Worm (Caenorhabditis elegans) whole organism, late embryonic: ENCODE data around the gene fbxa-164.

Experiments
- F13H6.1 ChIP-seq: sonication (generic microtip); optimal IDR thresholded peaks from 2 replicates; lab custom pipeline; 2016; ENCODE audit warnings: missing genetic modification characterization, missing compliant biosample characterization
- K02D7.2 ChIP-seq: sonication (generic microtip); optimal IDR thresholded peaks from 2 replicates; lab custom pipeline; 2017; ENCODE audit warnings: mild to moderate bottlenecking, missing genetic modification characterization, missing compliant biosample characterization
- ahr-1 ChIP-seq: sonication (generic microtip); optimal IDR thresholded peaks from 2 replicates; lab custom pipeline; 2016; ENCODE audit warnings: missing genetic modification characterization, missing compliant biosample characterization
- ama-1 ChIP-seq: fragments of 150-350 bp; optimal IDR thresholded peaks from 2 replicates; lab custom pipeline; 2014
- ceh-18 ChIP-seq: sonication (generic microtip); optimal IDR thresholded peaks from 2 replicates; lab custom pipeline; 2016; ENCODE audit warnings: missing genetic modification characterization, missing compliant biosample characterization
- ceh-2 ChIP-seq: sonication (generic microtip); optimal IDR thresholded peaks from 2 replicates; lab custom pipeline; 2016; ENCODE audit warnings: missing genotype, missing genetic modification characterization, missing compliant biosample characterization
- ceh-22 ChIP-seq: sonication (generic microtip); optimal IDR thresholded peaks from 2 replicates; lab custom pipeline; 2017; ENCODE audit warnings: missing biosample characterization, missing genetic modification characterization
- ceh-31 ChIP-seq: sonication (generic microtip); optimal IDR thresholded peaks from 2 replicates; lab custom pipeline; 2016; ENCODE audit warnings: missing genetic modification characterization, missing compliant biosample characterization
- ceh-48 ChIP-seq: sonication (generic microtip); optimal IDR thresholded peaks from 2 replicates; lab custom pipeline; 2016; ENCODE audit warnings: missing genetic modification characterization, inconsistent platforms, missing compliant biosample characterization
- ceh-6 ChIP-seq: fragments of 200-800 bp; sonication (Bioruptor generic); optimal IDR thresholded peaks from 2 replicates; lab custom pipeline; 2018; ENCODE audit warnings: mild to moderate bottlenecking, missing genetic modification characterization, missing compliant biosample characterization
- ceh-9 ChIP-seq: sonication (generic microtip); optimal IDR thresholded peaks from 2 replicates; lab custom pipeline; 2016; ENCODE audit warnings: mild to moderate bottlenecking, missing genetic modification characterization, inconsistent platforms, missing compliant biosample characterization
- elt-4 ChIP-seq: sonication (generic microtip); optimal IDR thresholded peaks from 2 replicates; lab custom pipeline; 2016; ENCODE audit warnings: missing genetic modification characterization, missing compliant biosample characterization
- ets-4 ChIP-seq: sonication (generic microtip); optimal IDR thresholded peaks from 2 replicates; lab custom pipeline; 2016; ENCODE audit warnings: missing genetic modification characterization, missing compliant biosample characterization
- eyg-1 ChIP-seq: sonication (generic microtip); optimal IDR thresholded peaks from 2 replicates; lab custom pipeline; 2016; ENCODE audit warnings: missing genotype, missing genetic modification characterization, missing compliant biosample characterization
- fax-1 ChIP-seq: sonication (generic microtip); optimal IDR thresholded peaks from 2 replicates; lab custom pipeline; 2016; ENCODE audit warnings: missing genotype, missing genetic modification characterization, missing compliant biosample characterization
- hlh-15 ChIP-seq: sonication (generic microtip); optimal IDR thresholded peaks from 2 replicates; lab custom pipeline; 2016; ENCODE audit warnings: missing genetic modification characterization, missing compliant biosample characterization
- hlh-6 ChIP-seq: sonication (generic microtip); optimal IDR thresholded peaks from 2 replicates; lab custom pipeline; 2016; ENCODE audit warnings: missing genotype, missing genetic modification characterization, missing compliant biosample characterization
- nhr-11 ChIP-seq: fragments of 150-350 bp; optimal IDR thresholded peaks from 2 replicates; lab custom pipeline; 2014; ENCODE audit warnings: missing biosample characterization, missing genetic modification characterization
- npax-4 ChIP-seq: sonication (generic microtip); optimal IDR thresholded peaks from 2 replicates; lab custom pipeline; 2016; ENCODE audit warnings: missing genetic modification characterization, missing compliant biosample characterization
- pat-9 ChIP-seq: fragments of 200-800 bp; sonication (Bioruptor generic); optimal IDR thresholded peaks from 2 replicates; lab custom pipeline; 2018; ENCODE audit warnings: mild to moderate bottlenecking, missing genetic modification characterization, moderate library complexity, missing compliant biosample characterization
- pha-2 ChIP-seq: sonication (generic microtip); optimal IDR thresholded peaks from 2 replicates; lab custom pipeline; 2017; ENCODE audit warnings: mild to moderate bottlenecking, missing genetic modification characterization, missing compliant biosample characterization
- pha-4 ChIP-seq: fragments of 150-350 bp; optimal IDR thresholded peaks from 2 replicates; lab custom pipeline; 2018; ENCODE audit warnings: missing biosample characterization, missing genetic modification reagents, missing genetic modification characterization
- pqm-1 ChIP-seq: sonication (generic microtip); optimal IDR thresholded peaks from 2 replicates; lab custom pipeline; 2016; ENCODE audit warnings: missing genetic modification characterization, missing compliant biosample characterization
- pros-1 ChIP-seq: fragments of 150-350 bp; optimal IDR thresholded peaks from 2 replicates; lab custom pipeline; 2014; ENCODE audit warnings: missing biosample characterization, missing genetic modification reagents, missing genetic modification characterization
- sox-2 ChIP-seq: fragments of 200-800 bp; sonication (Bioruptor generic); IDR thresholded peaks from 2 replicates; pipeline ENCODE4 v1.3.6; 2022; ENCODE audit warnings: missing genetic modification reagents, missing genetic modification characterization, missing compliant biosample characterization
- sox-4 ChIP-seq: sonication (generic microtip); optimal IDR thresholded peaks from 2 replicates; lab custom pipeline; 2017; ENCODE audit warnings: mild to moderate bottlenecking, missing genetic modification characterization, inconsistent platforms, missing compliant biosample characterization
- syd-9 ChIP-seq: sonication (generic microtip); optimal IDR thresholded peaks from 2 replicates; lab custom pipeline; 2016; ENCODE audit warnings: mild to moderate bottlenecking, missing genetic modification characterization, moderate library complexity, missing compliant biosample characterization
- tbx-2 ChIP-seq: sonication (generic microtip); optimal IDR thresholded peaks from 2 replicates; lab custom pipeline; 2016; ENCODE audit warnings: missing genetic modification characterization, missing compliant biosample characterization
- tbx-7 ChIP-seq: sonication (generic microtip); optimal IDR thresholded peaks from 2 replicates; lab custom pipeline; 2016; ENCODE audit warnings: missing genotype, missing genetic modification characterization, missing compliant biosample characterization
- unc-3 ChIP-seq, 2 experiments: fragments of 200-800 bp in 1 of 2; sonication (Bioruptor generic) in 1 of 2; sonication (generic microtip) in 1 of 2; conservative IDR thresholded peaks in 1 of 2; optimal IDR thresholded peaks in 1 of 2; 2 replicates each; pipeline versions ENCODE4 v1.3.6 to Lab custom; 2016 to 2022; ENCODE audit warnings: missing compliant biosample characterization in 2 of 2, missing genetic modification characterization in 2 of 2, missing genetic modification reagents in 1 of 2
- unc-55 ChIP-seq: sonication (generic microtip); optimal IDR thresholded peaks from 2 replicates; lab custom pipeline; 2017; ENCODE audit warnings: missing biosample characterization, missing genetic modification reagents, missing genetic modification characterization

fbxa-164 gene

ce11 chrII:1597101-1598088 is 16.5 kb downstream of the fbxa-164 start, which contains the start of gene bath-46:
TSS of gene bath-46 (plus strand) at chrII:1597906.
- TF ChIP-seq ama-1 (lab: Kevin White, UChicago) (no peak), ceh-2 (tag; lab: Kevin White, UChicago) (no peak), ets-4 (tag; lab: Kevin White, UChicago) (no peak), hlh-6 (tag; lab: Kevin White, UChicago) (no peak), fax-1 (tag; lab: Kevin White, UChicago) (no peak), pha-4 (tag; lab: Kevin White, UChicago) (no peak), eyg-1 (tag; lab: Kevin White, UChicago) (no peak), unc-55 (GFP tag; lab: Kevin White, UChicago) (no peak), ceh-9 (tag; lab: Kevin White, UChicago) (no peak)

ce11 chrII:1595137-1595536 is 18.7 kb downstream of the fbxa-164 start, which contains the start of gene clec-20:
TSS of gene clec-20 (minus strand) at chrII:1595237.
- TF ChIP-seq ceh-22 (tag; lab: Kevin White, UChicago) (no peak), hlh-6 (tag; lab: Kevin White, UChicago) (no peak), pha-2 (tag; lab: Kevin White, UChicago) (no peak), ets-4 (tag; lab: Kevin White, UChicago) (no peak), elt-4 (tag; lab: Kevin White, UChicago) (no peak), ceh-48 (tag; lab: Kevin White, UChicago) (no peak), unc-3 (GFP tag; conservative IDR thresholded peaks at IDR 0.05; lab: Robert Waterston, UW) (no peak), unc-3 (tag; optimal IDR thresholded peaks at IDR 0.05; lab: Kevin White, UChicago) (no peak), tbx-2 (no peak), F13H6.1 (tag; lab: Kevin White, UChicago) (no peak), sox-4 (tag; lab: Kevin White, UChicago) (no peak), ceh-18 (tag; lab: Kevin White, UChicago) (no peak), ceh-6 (GFP tag; lab: Kevin White, UChicago) (no peak), pros-1 (tag; lab: Kevin White, UChicago) (no peak), ama-1 (lab: Kevin White, UChicago) (no peak)

DNA sequence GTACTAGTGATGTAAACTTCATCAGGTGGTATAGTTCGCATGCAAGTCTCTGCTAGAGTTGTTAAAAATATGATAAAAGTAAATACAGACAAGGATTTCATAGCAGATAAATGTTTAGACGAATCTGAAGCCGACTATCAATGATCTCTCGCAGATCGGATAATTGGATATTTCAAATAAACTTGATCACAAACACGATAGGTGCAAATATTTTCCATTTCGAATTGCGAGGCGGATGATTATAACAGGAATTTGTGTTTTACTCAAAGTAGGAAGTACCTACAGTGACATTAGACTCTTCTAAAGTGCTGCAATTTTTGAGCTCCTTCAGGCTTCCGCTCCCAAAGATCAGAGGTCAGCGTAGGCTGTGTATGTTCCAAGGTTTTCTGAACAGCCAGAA is 24.0 kb downstream of the fbxa-164 start, which contains the start of gene T07H3.7:
Gene T07H3.7, minus strand, starts transcription at position 101 of the 400 bp plus-strand sequence.
- TF ChIP-seq K02D7.2 (no peak), hlh-15 (no peak), fax-1 (tag; lab: Kevin White, UChicago) (no peak), sox-2 (GFP tag; lab: Robert Waterston, UW) (no peak), pat-9 (tag; lab: Kevin White, UChicago) (no peak), ceh-9 (tag; lab: Kevin White, UChicago) (no peak)

- no peak for TF ChIP-seq npax-4 (tag; lab: Kevin White, UChicago)
- TF ChIP-seq fax-1 (tag; lab: Kevin White, UChicago) = no peak
- no peak for TF ChIP-seq nhr-11 (tag; lab: Kevin White, UChicago)
- no peak for TF ChIP-seq pha-2 (tag; lab: Kevin White, UChicago)
- TF ChIP-seq ceh-18 (tag; lab: Kevin White, UChicago) = no peak
- no peak for TF ChIP-seq K02D7.2
- TF ChIP-seq tbx-2 = no peak
- TF ChIP-seq ahr-1 (tag; lab: Kevin White, UChicago) = no peak
- TF ChIP-seq syd-9 (tag; lab: Kevin White, UChicago) = no peak
- TF ChIP-seq ceh-2 (tag; lab: Kevin White, UChicago) = no peak
- TF ChIP-seq tbx-7 = no peak
Measured at ce11 chrII:1586305-1586704, 27.6 kb downstream of the fbxa-164 start, which contains the start of gene T07H3.8. TSS of gene T07H3.8 (plus strand) at chrII:1586605.

- TF ChIP-seq pqm-1 (tag; lab: Kevin White, UChicago) (no peak), hlh-6 (tag; lab: Kevin White, UChicago) (no peak), tbx-7 (no peak), ceh-31 (tag; lab: Kevin White, UChicago) (no peak), ama-1 (lab: Kevin White, UChicago) (no peak), ahr-1 (tag; lab: Kevin White, UChicago) (no peak), unc-3 (GFP tag; conservative IDR thresholded peaks at IDR 0.05; lab: Robert Waterston, UW) (no peak), unc-3 (tag; optimal IDR thresholded peaks at IDR 0.05; lab: Kevin White, UChicago) (no peak)
Measured at ce11 chrII:1584140-1584539, 29.7 kb downstream of the fbxa-164 start, which contains the start of gene clec-21. TSS of gene clec-21 (minus strand) at chrII:1584240.
